Comparison of ENCODE assay signal across 6 worm cellular contexts in genomic region chrIII:13626692-13627091, ce11.
A peak's percentile ranks its signal among the peaks of the same experiment; 100 is the strongest.
TF ChIP-seq lines count a peak whose summit lies in the region.

TSS of gene T12D8.5 (minus strand) at chrIII:13626786.

TF ChIP-seq in whole organism, L1 larva, 84 proteins besides CTCF, POLR2A, EP300 and RAD21 (continues in another document):
- TF ChIP-seq pag-3 (tag; optimal IDR thresholded peaks at IDR 0.05; lab: Kevin White, UChicago; ENCODE audit: borderline replicate concordance, insufficient read depth): no peak
- no peak for TF ChIP-seq C16A3.4 (tag; optimal IDR thresholded peaks at IDR 0.05; lab: Kevin White, UChicago)
- no peak for TF ChIP-seq lin-39 (tag; optimal IDR thresholded peaks at IDR 0.05; lab: Kevin White, UChicago)
- no peak for TF ChIP-seq C34B4.2 (tag; optimal IDR thresholded peaks at IDR 0.05; lab: Kevin White, UChicago)
- peak; percentile 85 for TF ChIP-seq elt-2 (tag; optimal IDR thresholded peaks at IDR 0.05; lab: Kevin White, UChicago)
- TF ChIP-seq dsc-1 (tag; optimal IDR thresholded peaks at IDR 0.05; lab: Kevin White, UChicago): no peak
- TF ChIP-seq mdl-1 (tag; optimal IDR thresholded peaks at IDR 0.05; lab: Kevin White, UChicago): peak in 1 of 2 experiments; percentile 31
- no peak for TF ChIP-seq hlh-4 (tag; optimal IDR thresholded peaks at IDR 0.05; lab: Kevin White, UChicago)
- no peak for TF ChIP-seq ceh-63 (GFP tag; optimal IDR thresholded peaks at IDR 0.05; lab: Kevin White, UChicago)
- no peak for TF ChIP-seq egl-27 (tag; optimal IDR thresholded peaks at IDR 0.05; lab: Kevin White, UChicago)
- TF ChIP-seq dpl-1 (GFP tag; optimal IDR thresholded peaks at IDR 0.05; lab: Kevin White, UChicago): no peak
- TF ChIP-seq nhr-19 (GFP tag; conservative IDR thresholded peaks at IDR 0.05; lab: Robert Waterston, UW): no peak
- TF ChIP-seq lsy-2 (tag; optimal IDR thresholded peaks at IDR 0.05; lab: Kevin White, UChicago): no peak
- TF ChIP-seq efl-1 (optimal IDR thresholded peaks at IDR 0.05; lab: Kevin White, UChicago): no peak
- TF ChIP-seq efl-1 (GFP tag; optimal IDR thresholded peaks at IDR 0.05 in 1 of 2; lab: Kevin White, UChicago): no peak

TF ChIP-seq in whole organism, L2 larva, 48 proteins besides CTCF, POLR2A, EP300 and RAD21:
- TF ChIP-seq sma-9 (GFP tag; optimal IDR thresholded peaks at IDR 0.05; lab: Kevin White, UChicago) (peak; percentile 34), sma-9 (tag; optimal IDR thresholded peaks at IDR 0.05; lab: Kevin White, UChicago) (no peak), gmeb-1 (tag; optimal IDR thresholded peaks at IDR 0.05; lab: Kevin White, UChicago) (peak; percentile 39), unc-55 (GFP tag; optimal IDR thresholded peaks at IDR 0.05; lab: Kevin White, UChicago) (no peak), ceh-16 (tag; optimal IDR thresholded peaks at IDR 0.05; lab: Kevin White, UChicago) (no peak), fos-1 (tag; optimal IDR thresholded peaks at IDR 0.05; lab: Kevin White, UChicago) (peak; percentile 62), F13H6.1 (tag; optimal IDR thresholded peaks at IDR 0.05; lab: Kevin White, UChicago) (peak; percentile 22), crh-2 (tag; optimal IDR thresholded peaks at IDR 0.05; lab: Kevin White, UChicago) (peak; percentile 67), egl-27 (tag; optimal IDR thresholded peaks at IDR 0.05; lab: Kevin White, UChicago) (no peak)

TF ChIP-seq in whole organism, L3 larva, 47 proteins besides CTCF, POLR2A, EP300 and RAD21:
- TF ChIP-seq R02D3.7 (tag; optimal IDR thresholded peaks at IDR 0.05; lab: Kevin White, UChicago) (no peak), pqm-1 (tag; optimal IDR thresholded peaks at IDR 0.05; lab: Kevin White, UChicago) (peak; percentile 79), nhr-11 (tag; optimal IDR thresholded peaks at IDR 0.05; lab: Kevin White, UChicago) (no peak), jun-1 (tag; optimal IDR thresholded peaks at IDR 0.05; lab: Kevin White, UChicago) (peak; percentile 19), hmg-11 (tag; optimal IDR thresholded peaks at IDR 0.05; lab: Kevin White, UChicago) (no peak), pha-4 (tag; optimal IDR thresholded peaks at IDR 0.05; lab: Kevin White, UChicago) (peak; percentile 58), elt-2 (tag; optimal IDR thresholded peaks at IDR 0.05; lab: Kevin White, UChicago) (peak; percentile 91), fos-1 (tag; optimal IDR thresholded peaks at IDR 0.05; lab: Kevin White, UChicago) (peak; percentile 6), skn-1 (tag; optimal IDR thresholded peaks at IDR 0.05; lab: Kevin White, UChicago) (peak; percentile 2)

TF ChIP-seq in whole organism, L4 larva, 104 proteins besides CTCF, POLR2A, EP300 and RAD21 (continues in another document):
- TF ChIP-seq unc-62 (GFP tag; optimal IDR thresholded peaks at IDR 0.05 in 1 of 2; lab: Kevin White, UChicago): no peak
- no peak for TF ChIP-seq unc-62 (tag; optimal IDR thresholded peaks at IDR 0.05; lab: Kevin White, UChicago)
- TF ChIP-seq ces-1 (GFP tag; optimal IDR thresholded peaks at IDR 0.05; lab: Kevin White, UChicago): no peak
- TF ChIP-seq hlh-11 (tag; optimal IDR thresholded peaks at IDR 0.05; lab: Kevin White, UChicago): peak; percentile 82
- TF ChIP-seq madf-5 (GFP tag; IDR thresholded peaks at IDR 0.05; lab: Robert Waterston, UW): no peak
- no peak for TF ChIP-seq aha-1 (tag; lab: Kevin White, UChicago)
- TF ChIP-seq lin-13 (GFP tag; optimal IDR thresholded peaks at IDR 0.05; lab: Kevin White, UChicago): no peak
- TF ChIP-seq T26A8.4 (GFP tag; IDR thresholded peaks at IDR 0.05; lab: Robert Waterston, UW): 0 out of 2 replicates have a peak, but pooled peaks have one; percentile 2
- no peak for TF ChIP-seq aly-2 (tag; optimal IDR thresholded peaks at IDR 0.05; lab: Kevin White, UChicago)
- no peak for TF ChIP-seq fos-1 (tag; optimal IDR thresholded peaks at IDR 0.05; lab: Kevin White, UChicago)
- TF ChIP-seq ctbp-1 (GFP tag; IDR thresholded peaks at IDR 0.05; lab: Robert Waterston, UW): no peak
- TF ChIP-seq hlh-30 (tag; optimal IDR thresholded peaks at IDR 0.05; lab: Kevin White, UChicago; ENCODE audit: insufficient read depth): peak; percentile 84
- no peak for TF ChIP-seq mxl-2 (GFP tag; conservative IDR thresholded peaks at IDR 0.05; lab: Robert Waterston, UW)
- no peak for TF ChIP-seq nhr-77 (tag; optimal IDR thresholded peaks at IDR 0.05; lab: Kevin White, UChicago)
- no peak for TF ChIP-seq pha-4 (GFP tag; IDR thresholded peaks at IDR 0.05; lab: Robert Waterston, UW)
- no peak for TF ChIP-seq pha-4 (tag; optimal IDR thresholded peaks at IDR 0.05; lab: Kevin White, UChicago)
- no peak for TF ChIP-seq nhr-237 (tag; optimal IDR thresholded peaks at IDR 0.05; lab: Kevin White, UChicago)
- TF ChIP-seq daf-16 (GFP tag; optimal IDR thresholded peaks at IDR 0.05; lab: Kevin White, UChicago): peak in 1 of 2 experiments; percentile 9
- peak; percentile 99 for TF ChIP-seq daf-16 (tag; optimal IDR thresholded peaks at IDR 0.05; lab: Kevin White, UChicago)
- TF ChIP-seq hif-1 (tag; optimal IDR thresholded peaks at IDR 0.05; lab: Kevin White, UChicago): no peak
- TF ChIP-seq nhr-48 (tag; optimal IDR thresholded peaks at IDR 0.05; lab: Kevin White, UChicago): no peak
- TF ChIP-seq nhr-28 (tag; optimal IDR thresholded peaks at IDR 0.05; lab: Kevin White, UChicago): peak; percentile 49

TF ChIP-seq in whole organism, late embryonic, 69 proteins besides CTCF, POLR2A, EP300 and RAD21:
- TF ChIP-seq elt-2 (tag; optimal IDR thresholded peaks at IDR 0.05; lab: Kevin White, UChicago): peak; percentile 85
- TF ChIP-seq syd-9 (tag; optimal IDR thresholded peaks at IDR 0.05; lab: Kevin White, UChicago): no peak

TF ChIP-seq in whole organism, young adult, 124 proteins besides CTCF, POLR2A, EP300 and RAD21:
- no peak for TF ChIP-seq madf-6 (GFP tag; IDR thresholded peaks at IDR 0.05; lab: Robert Waterston, UW)
- peak; percentile 39 for TF ChIP-seq nhr-80 (tag; optimal IDR thresholded peaks at IDR 0.05; lab: Kevin White, UChicago)
TF ChIP-seq in whole organism, young adult: peak in this region for 1.
